Fruit fly (Drosophila melanogaster) whole organism, wandering third instar larva: ENCODE measurements around the gene wts.

Experiments used
- Abd-B ChIP-seq: fragments of >200 bp; optimal IDR thresholded peaks from 2 replicates; lab custom pipeline; 2017; ENCODE audit warnings: missing biosample characterization, missing genetic modification characterization
- CG32264 ChIP-seq: fragments of 200-800 bp; sonication (Bioruptor generic); optimal IDR thresholded peaks from 2 replicates; lab custom pipeline; 2016; ENCODE audit warnings: missing biosample characterization, missing genetic modification characterization
- CrebA ChIP-seq: fragments of 200-800 bp; sonication (Bioruptor generic); optimal IDR thresholded peaks from 2 replicates; lab custom pipeline; 2016; ENCODE audit warnings: missing biosample characterization, mild to moderate bottlenecking, missing genetic modification characterization, borderline replicate concordance
- Dfd ChIP-seq: fragments of >200 bp; optimal IDR thresholded peaks from 2 replicates; lab custom pipeline; 2017; ENCODE audit warnings: missing biosample characterization, missing genetic modification characterization
- Dif ChIP-seq: fragments of 200-275, 200-300 bp; sonication (Bioruptor generic); optimal IDR thresholded peaks from 2 replicates; lab custom pipeline; 2018; ENCODE audit warnings: missing biosample characterization, missing genetic modification characterization; ENCODE audit not compliant: partially characterized antibody
- GATAd ChIP-seq: sonication (Bioruptor generic); optimal IDR thresholded peaks from 2 replicates; lab custom pipeline; 2016; ENCODE audit warnings: missing biosample characterization, missing genetic modification characterization
- HLH106 ChIP-seq: fragments of 200-800 bp; optimal IDR thresholded peaks from 3 replicates; lab custom pipeline; 2019; ENCODE audit warnings: missing biosample characterization, mild to moderate bottlenecking, missing genetic modification characterization, moderate library complexity
- Hnf4 ChIP-seq: fragments of 200-800 bp; sonication (Bioruptor generic); optimal IDR thresholded peaks from 2 replicates; lab custom pipeline; 2016; ENCODE audit warnings: missing biosample characterization, mild to moderate bottlenecking, missing genetic modification characterization
- Hr78 ChIP-seq: fragments of >200 bp; optimal IDR thresholded peaks from 2 replicates; lab custom pipeline; 2017; ENCODE audit warnings: missing biosample characterization, missing genetic modification characterization
- Hr83 ChIP-seq: fragments of 200-300 bp; sonication (Bioruptor generic); optimal IDR thresholded peaks from 2 replicates; lab custom pipeline; 2016; ENCODE audit warnings: missing biosample characterization, mild to moderate bottlenecking, missing genetic modification characterization, moderate library complexity; ENCODE audit not compliant: poor library complexity, severe bottlenecking
- Jra ChIP-seq: sonication (Bioruptor generic); optimal IDR thresholded peaks from 2 replicates; lab custom pipeline; 2016; ENCODE audit warnings: missing biosample characterization, missing genetic modification characterization
- Mio ChIP-seq: sonication (Bioruptor generic); optimal IDR thresholded peaks from 2 replicates; lab custom pipeline; 2016; ENCODE audit warnings: missing biosample characterization, missing genetic modification characterization
- N ChIP-seq: fragments of >200 bp; optimal IDR thresholded peaks from 2 replicates; lab custom pipeline; 2018; ENCODE audit warnings: missing biosample characterization, missing external identifiers, missing genetic modification characterization
- OdsH ChIP-seq: fragments of 200-800 bp; sonication (Bioruptor generic); optimal IDR thresholded peaks from 2 replicates; lab custom pipeline; 2016; ENCODE audit warnings: missing biosample characterization, mild to moderate bottlenecking, missing genetic modification characterization
- Rel ChIP-seq, 2 experiments: fragments of 200-800 bp; sonication (Bioruptor generic) in 1 of 2; optimal IDR thresholded peaks; 2 replicates in 1 of 2; 3 replicates in 1 of 2; lab custom pipeline; 2016 to 2019; ENCODE audit warnings: mild to moderate bottlenecking in 2 of 2, missing biosample characterization in 2 of 2, missing genetic modification characterization in 2 of 2, moderate library complexity in 1 of 2
- Sp1 ChIP-seq: fragments of 200-800 bp; sonication (Bioruptor generic); optimal IDR thresholded peaks from 3 replicates; lab custom pipeline; 2019; ENCODE audit warnings: missing biosample characterization, mild to moderate bottlenecking, missing genetic modification characterization, moderate library complexity
- br ChIP-seq: fragments of 200-800 bp; sonication (Bioruptor generic); optimal IDR thresholded peaks from 2 replicates; lab custom pipeline; 2016; ENCODE audit warnings: missing biosample characterization, missing genetic modification characterization
- brk ChIP-seq: fragments of 200-800 bp; sonication (Bioruptor generic); optimal IDR thresholded peaks from 2 replicates; lab custom pipeline; 2016; ENCODE audit warnings: missing biosample characterization, mild to moderate bottlenecking, missing genetic modification characterization
- dmrt93B ChIP-seq: fragments of 200-800 bp; sonication (Bioruptor generic); optimal IDR thresholded peaks from 2 replicates; lab custom pipeline; 2018; ENCODE audit warnings: missing biosample characterization, mild to moderate bottlenecking, missing genetic modification characterization
- dsf ChIP-seq: sonication (Bioruptor generic); optimal IDR thresholded peaks from 2 replicates; lab custom pipeline; 2016; ENCODE audit warnings: missing biosample characterization, missing genetic modification characterization, borderline replicate concordance
- ey ChIP-seq: fragments of 200-800 bp; sonication (Bioruptor generic); optimal IDR thresholded peaks from 2 replicates; lab custom pipeline; 2016; ENCODE audit warnings: missing biosample characterization, missing genetic modification characterization
- foxo ChIP-seq, 2 experiments: fragments of 200-800 bp; sonication (Bioruptor generic); optimal IDR thresholded peaks; 2 replicates in 1 of 2; 3 replicates in 1 of 2; lab custom pipeline; 2016 to 2017; ENCODE audit warnings: missing biosample characterization in 2 of 2, missing genetic modification characterization in 2 of 2
- fru ChIP-seq: fragments of 200-800 bp; sonication (Bioruptor generic); optimal IDR thresholded peaks from 3 replicates; lab custom pipeline; 2016; ENCODE audit warnings: missing biosample characterization, mild to moderate bottlenecking, missing genetic modification characterization
- h ChIP-seq: fragments of 200-800 bp; sonication (Bioruptor generic); optimal IDR thresholded peaks from 3 replicates; lab custom pipeline; 2016; ENCODE audit warnings: missing biosample characterization, mild to moderate bottlenecking, missing genetic modification characterization
- jim ChIP-seq: fragments of 175-275, 200-325 bp; sonication (Bioruptor generic); optimal IDR thresholded peaks from 2 replicates; lab custom pipeline; 2016; ENCODE audit warnings: missing biosample characterization, mild to moderate bottlenecking, missing genetic modification characterization
- lola ChIP-seq: fragments of >200 bp; optimal IDR thresholded peaks from 2 replicates; lab custom pipeline; 2017; ENCODE audit warnings: missing biosample characterization, missing genetic modification characterization
- pan ChIP-seq: fragments of >200 bp; optimal IDR thresholded peaks from 2 replicates; lab custom pipeline; 2017
- psq ChIP-seq: fragments of 200-800 bp; sonication (Bioruptor generic); optimal IDR thresholded peaks from 3 replicates; lab custom pipeline; 2017; ENCODE audit warnings: missing biosample characterization, mild to moderate bottlenecking, missing genetic modification characterization, moderate library complexity
- rgr ChIP-seq: fragments of 200-800 bp; sonication (Bioruptor generic); optimal IDR thresholded peaks from 3 replicates; lab custom pipeline; 2016; ENCODE audit warnings: missing biosample characterization, mild to moderate bottlenecking, missing genetic modification characterization
- tai ChIP-seq: sonication (Bioruptor generic); optimal IDR thresholded peaks from 2 replicates; lab custom pipeline; 2016; ENCODE audit warnings: missing biosample characterization, missing genetic modification characterization
- woc ChIP-seq: sonication (Bioruptor generic); optimal IDR thresholded peaks from 2 replicates; lab custom pipeline; 2016; ENCODE audit warnings: missing biosample characterization, mild to moderate bottlenecking, missing genetic modification characterization

Gene wts

dm6 chr3R:30808346-30809286 lies 2.2 kb upstream of the wts start, which contains the start of gene cindr (continued):
- TF ChIP-seq Rel (GFP tag; optimal IDR thresholded peaks at IDR 0.05; lab: Kevin White, UChicago) (no peak), Rel (tag; optimal IDR thresholded peaks at IDR 0.05; lab: Kevin White, UChicago) (peak; percentile 59), brk (GFP tag; lab: Kevin White, UChicago) (peak; percentile 37), Hr83 (GFP tag; lab: Kevin White, UChicago) (peak; percentile 41), Dfd (GFP tag; lab: Kevin White, UChicago) (no peak), jim (GFP tag; lab: Kevin White, UChicago) (no peak), ey (GFP tag; lab: Kevin White, UChicago) (no peak)
- TF ChIP-seq, all 38 proteins: peak for 16

dm6 chr3R:30805762-30806371 lies 552 bp downstream of the wts start:
- TF ChIP-seq psq (GFP tag; lab: Kevin White, UChicago) (peak; percentile 68), Hr83 (GFP tag; lab: Kevin White, UChicago) (no peak), rgr (GFP tag; lab: Kevin White, UChicago) (no peak), Abd-B (GFP tag; lab: Kevin White, UChicago) (peak; percentile 19), Dif (GFP tag; lab: Kevin White, UChicago) (peak; percentile 15), h (peak; percentile 20), pan (lab: Kevin White, UChicago) (no peak), woc (GFP tag; lab: Kevin White, UChicago) (no peak), tai (GFP tag; lab: Kevin White, UChicago) (no peak), lola (peak; percentile 36), N (GFP tag; lab: Kevin White, UChicago) (peak; percentile 66), Mio (GFP tag; lab: Kevin White, UChicago) (no peak), OdsH (peak; percentile 7), GATAd (GFP tag; lab: Kevin White, UChicago) (no peak)

DNA sequence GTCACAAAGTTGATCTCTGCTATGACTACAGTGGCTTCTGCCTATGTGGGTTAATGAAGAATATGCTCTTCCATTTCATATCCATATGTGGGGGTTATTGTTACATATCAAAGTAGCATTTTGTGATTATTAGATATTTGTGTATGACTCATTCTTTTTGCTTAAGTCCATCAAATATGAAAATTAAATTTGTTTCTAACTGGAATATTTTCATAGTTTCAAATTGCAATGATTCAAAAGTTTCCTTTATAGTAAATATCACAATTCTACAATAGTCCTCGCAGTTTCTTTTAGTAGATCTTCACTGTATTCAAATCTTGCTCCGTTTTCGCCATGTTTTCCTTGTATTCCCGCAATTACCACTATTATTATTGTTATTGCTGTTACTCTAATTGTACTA lies 1.2 kb downstream of the wts start:
- no peak for TF ChIP-seq pan (lab: Kevin White, UChicago)
- no peak for TF ChIP-seq Sp1
- no peak for TF ChIP-seq CG32264 (GFP tag; lab: Kevin White, UChicago)
- no peak for TF ChIP-seq Hnf4 (GFP tag; lab: Kevin White, UChicago)
- peak; percentile 4 for TF ChIP-seq br (GFP tag; lab: Kevin White, UChicago)
- TF ChIP-seq jim (GFP tag; lab: Kevin White, UChicago), result no peak
- no peak for TF ChIP-seq GATAd (GFP tag; lab: Kevin White, UChicago)
- TF ChIP-seq Dfd (GFP tag; lab: Kevin White, UChicago), result no peak
- peak; percentile 10 for TF ChIP-seq HLH106
- TF ChIP-seq psq (GFP tag; lab: Kevin White, UChicago), result no peak
- peak; percentile 17 for TF ChIP-seq woc (GFP tag; lab: Kevin White, UChicago)
- TF ChIP-seq foxo (GFP tag; optimal IDR thresholded peaks at IDR 0.05; lab: Kevin White, UChicago), result peak in 1 of 2 experiments; percentile 17
- no peak for TF ChIP-seq dmrt93B (GFP tag; lab: Kevin White, UChicago)
- TF ChIP-seq brk (GFP tag; lab: Kevin White, UChicago), result no peak
- TF ChIP-seq ey (GFP tag; lab: Kevin White, UChicago), result no peak
- no peak for TF ChIP-seq CrebA
- no peak for TF ChIP-seq fru
- no peak for TF ChIP-seq OdsH
- TF ChIP-seq Dif (GFP tag; lab: Kevin White, UChicago), result no peak
- no peak for TF ChIP-seq Rel (GFP tag; optimal IDR thresholded peaks at IDR 0.05; lab: Kevin White, UChicago)
- no peak for TF ChIP-seq Rel (tag; optimal IDR thresholded peaks at IDR 0.05; lab: Kevin White, UChicago)

- TF ChIP-seq Sp1 (peak; percentile 65), Dfd (GFP tag; lab: Kevin White, UChicago) (no peak), pan (lab: Kevin White, UChicago) (peak; percentile 38), woc (GFP tag; lab: Kevin White, UChicago) (peak; percentile 60), rgr (GFP tag; lab: Kevin White, UChicago) (peak; percentile 12), HLH106 (peak; percentile 53), h (peak; percentile 29), br (GFP tag; lab: Kevin White, UChicago) (peak; percentile 22), ey (GFP tag; lab: Kevin White, UChicago) (peak; percentile 53), fru (peak; percentile 25), Hr83 (GFP tag; lab: Kevin White, UChicago) (no peak), Hnf4 (GFP tag; lab: Kevin White, UChicago) (peak; percentile 32), psq (GFP tag; lab: Kevin White, UChicago) (peak; percentile 75), Rel (GFP tag; optimal IDR thresholded peaks at IDR 0.05; lab: Kevin White, UChicago) (no peak), Rel (tag; optimal IDR thresholded peaks at IDR 0.05; lab: Kevin White, UChicago) (peak; percentile 30), OdsH (peak; percentile 30), Dif (GFP tag; lab: Kevin White, UChicago) (no peak), dmrt93B (GFP tag; lab: Kevin White, UChicago) (peak; percentile 48), Jra (GFP tag; lab: Kevin White, UChicago) (peak; percentile 7), foxo (GFP tag; optimal IDR thresholded peaks at IDR 0.05; lab: Kevin White, UChicago) (peak in 1 of 2 experiments; percentile 60), dsf (no peak), Hr78 (GFP tag; lab: Kevin White, UChicago) (no peak)
Measured at dm6 chr3R:30803815-30804515, 2.5 kb downstream of the wts start.
